Fruit fly (Drosophila melanogaster) whole organism, embryonic: ENCODE data around the gene CG34429.

Experiments
- Ada2b ChIP-seq: fragments of 200-800 bp; sonication (Bioruptor generic); IDR thresholded peaks from 2 replicates; pipeline ENCODE4 v1.3.6; 2022; ENCODE audit warnings: missing biosample characterization, missing genetic modification characterization
- BEAF-32 ChIP-seq: fragments of 200-800 bp; sonication (Bioruptor generic); optimal IDR thresholded peaks from 3 replicates; lab custom pipeline; 2017; ENCODE audit warnings: missing biosample characterization, missing genetic modification characterization, mild to moderate bottlenecking, moderate library complexity, missing genetic modification reagents
- Bteb2 ChIP-seq: fragments of 200-800 bp; sonication (Bioruptor generic); optimal IDR thresholded peaks from 2 replicates; lab custom pipeline; 2016; ENCODE audit warnings: missing biosample characterization, missing genetic modification characterization
- CG10321 ChIP-seq: fragments of 200-800 bp; sonication (Bioruptor generic); IDR thresholded peaks from 2 replicates; pipeline ENCODE4 v1.3.6; 2022; ENCODE audit warnings: missing biosample characterization, missing genetic modification characterization
- CG11696 ChIP-seq: fragments of 200-800 bp; sonication (Bioruptor generic); IDR thresholded peaks from 2 replicates; pipeline ENCODE4 v1.3.6; 2022; ENCODE audit warnings: missing biosample characterization, missing genetic modification characterization
- CG12155 ChIP-seq: fragments of 200-800 bp; sonication (Bioruptor generic); optimal IDR thresholded peaks from 3 replicates; lab custom pipeline; 2016; ENCODE audit warnings: missing biosample characterization, missing genetic modification characterization
- CG12299 ChIP-seq: fragments of 200-800 bp; sonication (Bioruptor generic); optimal IDR thresholded peaks from 2 replicates; lab custom pipeline; 2018; ENCODE audit warnings: missing biosample characterization, mild to moderate bottlenecking, missing genetic modification characterization
- CG12659 ChIP-seq: fragments of 200-800 bp; sonication (Bioruptor generic); optimal IDR thresholded peaks from 3 replicates; lab custom pipeline; 2017; ENCODE audit warnings: mild to moderate bottlenecking, missing biosample characterization, missing genetic modification reagents, missing genetic modification characterization
- CG15073 ChIP-seq: fragments of 200-800 bp; sonication (Bioruptor generic); optimal IDR thresholded peaks from 2 replicates; lab custom pipeline; 2016; ENCODE audit warnings: missing biosample characterization, missing genetic modification characterization
- CG15269 ChIP-seq: fragments of 200-800 bp; sonication (Bioruptor generic); optimal IDR thresholded peaks from 2 replicates; lab custom pipeline; 2018; ENCODE audit warnings: missing biosample characterization, mild to moderate bottlenecking, missing genetic modification characterization, moderate library complexity
- CG1529 ChIP-seq: fragments of 200-800 bp; sonication (Bioruptor generic); optimal IDR thresholded peaks from 3 replicates; lab custom pipeline; 2018; ENCODE audit warnings: missing biosample characterization, missing genetic modification characterization
- CG17612 ChIP-seq: fragments of 200-800 bp; sonication (Bioruptor generic); IDR thresholded peaks from 2 replicates; pipeline ENCODE4 v1.3.6; 2022; ENCODE audit warnings: missing biosample characterization, missing genetic modification characterization
- CG2120 ChIP-seq: fragments of 200-800 bp; sonication (Bioruptor generic); optimal IDR thresholded peaks from 3 replicates; lab custom pipeline; 2016; ENCODE audit warnings: missing biosample characterization, missing genetic modification characterization
- CG32532 ChIP-seq: fragments of 200-800 bp; sonication (Bioruptor generic); IDR thresholded peaks from 2 replicates; pipeline ENCODE4 v1.3.6; 2022; ENCODE audit warnings: missing biosample characterization, missing genetic modification characterization
- CG32767 ChIP-seq: fragments of 200-800 bp; sonication (Bioruptor generic); IDR thresholded peaks from 2 replicates; pipeline ENCODE4 v1.3.6; 2022; ENCODE audit warnings: missing biosample characterization, missing genetic modification characterization
- CG3281 ChIP-seq: fragments of 200-800 bp; sonication (Bioruptor generic); optimal IDR thresholded peaks from 3 replicates; lab custom pipeline; 2017; ENCODE audit warnings: missing biosample characterization, mild to moderate bottlenecking, missing genetic modification characterization
- CG4854 ChIP-seq: fragments of 200-800 bp; sonication (Bioruptor generic); optimal IDR thresholded peaks from 2 replicates; lab custom pipeline; 2016; ENCODE audit warnings: missing biosample characterization, missing genetic modification characterization, inconsistent platforms
- CG6683 ChIP-seq: fragments of 200-800 bp; sonication (Bioruptor generic); optimal IDR thresholded peaks from 2 replicates; lab custom pipeline; 2017; ENCODE audit warnings: missing biosample characterization, mild to moderate bottlenecking, missing genetic modification characterization, missing genetic modification reagents
- CG7963 ChIP-seq: fragments of 200-800 bp; sonication (Bioruptor generic); IDR thresholded peaks from 3 replicates; pipeline ENCODE4 v1.3.6; 2022; ENCODE audit warnings: missing biosample characterization, missing genetic modification characterization; ENCODE audit not compliant: partially characterized antibody
- CG8478 ChIP-seq: fragments of >200 bp; optimal IDR thresholded peaks from 2 replicates; lab custom pipeline; 2018
- CG8944 ChIP-seq: fragments of 200-800 bp; sonication (Bioruptor generic); optimal IDR thresholded peaks from 3 replicates; lab custom pipeline; 2016; ENCODE audit warnings: missing biosample characterization, missing genetic modification characterization
- CG9215 ChIP-seq: fragments of 200-800 bp; sonication (Bioruptor generic); IDR thresholded peaks from 2 replicates; pipeline ENCODE4 v1.3.6; 2022; ENCODE audit warnings: missing biosample characterization, missing genetic modification characterization
- CG9876 ChIP-seq: fragments of 200-800 bp; sonication (Bioruptor generic); optimal IDR thresholded peaks from 2 replicates; lab custom pipeline; 2016; ENCODE audit warnings: missing biosample characterization, missing genetic modification characterization
- D19A ChIP-seq: fragments of 200-800 bp; optimal IDR thresholded peaks from 3 replicates; lab custom pipeline; 2019; ENCODE audit warnings: missing biosample characterization, mild to moderate bottlenecking, missing genetic modification characterization, moderate library complexity
- E2f2 ChIP-seq: fragments of 200-800 bp; sonication (Bioruptor generic); IDR thresholded peaks from 2 replicates; pipeline ENCODE4 v1.3.6; 2022; ENCODE audit warnings: missing biosample characterization, missing genetic modification characterization
- Fer1 ChIP-seq: fragments of 200-800 bp; sonication (Bioruptor generic); optimal IDR thresholded peaks from 2 replicates; lab custom pipeline; 2017; ENCODE audit warnings: missing biosample characterization, mild to moderate bottlenecking, missing genetic modification characterization
- H15 ChIP-seq: fragments of 200-800 bp; sonication (Bioruptor generic); IDR thresholded peaks from 3 replicates; pipeline ENCODE4 v1.3.6; 2022; ENCODE audit warnings: missing biosample characterization, missing genetic modification characterization
- HLH3B ChIP-seq: fragments of 200-800 bp; sonication (Bioruptor generic); IDR thresholded peaks from 2 replicates; pipeline ENCODE4 v1.3.6; 2022; ENCODE audit warnings: missing biosample characterization, missing genetic modification characterization
- Hsf ChIP-seq: fragments of 200-800 bp; sonication (Bioruptor generic); optimal IDR thresholded peaks from 3 replicates; lab custom pipeline; 2016; ENCODE audit warnings: missing biosample characterization, missing genetic modification characterization
- NK7.1 ChIP-seq: fragments of 200-800 bp; sonication (Bioruptor generic); optimal IDR thresholded peaks from 3 replicates; lab custom pipeline; 2016; ENCODE audit warnings: missing biosample characterization, missing genetic modification characterization
- Poxn ChIP-seq: fragments of 200-800 bp; sonication (Bioruptor generic); IDR thresholded peaks from 2 replicates; pipeline ENCODE4 v1.3.6; 2022; ENCODE audit warnings: missing biosample characterization, missing genetic modification characterization
- Ravus ChIP-seq: fragments of 200-800 bp; sonication (Bioruptor generic); IDR thresholded peaks from 2 replicates; pipeline ENCODE4 v1.3.6; 2022; ENCODE audit warnings: missing biosample characterization, missing genetic modification characterization
- Sox100B ChIP-seq: fragments of 200-800 bp; sonication (Bioruptor generic); optimal IDR thresholded peaks from 3 replicates; lab custom pipeline; 2018; ENCODE audit warnings: missing biosample characterization, mild to moderate bottlenecking, missing genetic modification characterization
- bbx ChIP-seq: fragments of 200-800 bp; sonication (Bioruptor generic); IDR thresholded peaks from 2 replicates; pipeline ENCODE4 v1.3.6; 2022; ENCODE audit warnings: missing biosample characterization, missing genetic modification characterization; ENCODE audit not compliant: partially characterized antibody
- btn ChIP-seq: fragments of 200-800 bp; sonication (Bioruptor generic); optimal IDR thresholded peaks from 2 replicates; lab custom pipeline; 2016; ENCODE audit warnings: missing biosample characterization, missing genetic modification characterization
- croc ChIP-seq: fragments of 200-800 bp; sonication (Bioruptor generic); conservative IDR thresholded peaks from 3 replicates; pipeline ENCODE4 v1.3.6; 2022; ENCODE audit warnings: missing biosample characterization, missing genetic modification characterization
- ems ChIP-seq: fragments of 200-800 bp; sonication (Bioruptor generic); optimal IDR thresholded peaks from 3 replicates; lab custom pipeline; 2016; ENCODE audit warnings: missing biosample characterization, missing genetic modification characterization
- en ChIP-seq: fragments of 200-800 bp; sonication (Bioruptor generic); optimal IDR thresholded peaks from 2 replicates; lab custom pipeline; 2016; ENCODE audit warnings: missing biosample characterization, missing genetic modification characterization
- gro ChIP-seq: fragments of 200-800 bp; sonication (Bioruptor generic); optimal IDR thresholded peaks from 2 replicates; lab custom pipeline; 2016; ENCODE audit warnings: missing biosample characterization, missing genetic modification characterization
- h ChIP-seq: fragments of >200 bp; optimal IDR thresholded peaks from 2 replicates; lab custom pipeline; 2017
- hkb ChIP-seq, 2 experiments: fragments of 200-800 bp in 1 of 2; fragments of >200 bp in 1 of 2; sonication (Bioruptor generic) in 1 of 2; IDR thresholded peaks in 1 of 2; optimal IDR thresholded peaks in 1 of 2; 2 replicates each; pipeline versions ENCODE4 v1.3.6 to Lab custom; 2017 to 2022; ENCODE audit warnings: missing biosample characterization in 1 of 2, missing genetic modification characterization in 1 of 2
- lmd ChIP-seq: fragments of 200-800 bp; sonication (Bioruptor generic); IDR thresholded peaks from 2 replicates; pipeline ENCODE4 v1.3.6; 2022; ENCODE audit warnings: missing biosample characterization, missing genetic modification characterization
- nau ChIP-seq: fragments of 200-800 bp; sonication (Bioruptor generic); optimal IDR thresholded peaks from 3 replicates; lab custom pipeline; 2017; ENCODE audit warnings: missing biosample characterization, mild to moderate bottlenecking, missing genetic modification characterization, missing genetic modification reagents
- org-1 ChIP-seq: fragments of 200-800 bp; sonication (Bioruptor generic); optimal IDR thresholded peaks from 2 replicates; lab custom pipeline; 2017; ENCODE audit warnings: missing biosample characterization, missing genetic modification characterization
- pb ChIP-seq: fragments of 200-800 bp; sonication (Bioruptor generic); optimal IDR thresholded peaks from 3 replicates; lab custom pipeline; 2016; ENCODE audit warnings: missing biosample characterization, missing genetic modification characterization
- pzg ChIP-seq: fragments of 200-800 bp; sonication (Bioruptor generic); optimal IDR thresholded peaks from 3 replicates; lab custom pipeline; 2018; ENCODE audit warnings: missing biosample characterization, mild to moderate bottlenecking, missing genetic modification characterization, moderate library complexity
- run ChIP-seq: fragments of 200-800 bp; sonication (Bioruptor generic); optimal IDR thresholded peaks from 3 replicates; lab custom pipeline; 2018; ENCODE audit warnings: missing biosample characterization, mild to moderate bottlenecking, missing genetic modification characterization
- salm ChIP-seq: fragments of 200-800 bp; sonication (Bioruptor generic); optimal IDR thresholded peaks from 2 replicates; lab custom pipeline; 2018; ENCODE audit warnings: missing biosample characterization, mild to moderate bottlenecking, missing genetic modification characterization
- schlank ChIP-seq: fragments of 200-800 bp; sonication (Bioruptor generic); optimal IDR thresholded peaks from 2 replicates; lab custom pipeline; 2018; ENCODE audit warnings: missing biosample characterization, mild to moderate bottlenecking, missing genetic modification characterization
- zf30C ChIP-seq: fragments of 200-800 bp; sonication (Bioruptor generic); optimal IDR thresholded peaks from 3 replicates; lab custom pipeline; 2018; ENCODE audit warnings: missing biosample characterization, mild to moderate bottlenecking, missing genetic modification characterization

The CG34429 gene

DNA sequence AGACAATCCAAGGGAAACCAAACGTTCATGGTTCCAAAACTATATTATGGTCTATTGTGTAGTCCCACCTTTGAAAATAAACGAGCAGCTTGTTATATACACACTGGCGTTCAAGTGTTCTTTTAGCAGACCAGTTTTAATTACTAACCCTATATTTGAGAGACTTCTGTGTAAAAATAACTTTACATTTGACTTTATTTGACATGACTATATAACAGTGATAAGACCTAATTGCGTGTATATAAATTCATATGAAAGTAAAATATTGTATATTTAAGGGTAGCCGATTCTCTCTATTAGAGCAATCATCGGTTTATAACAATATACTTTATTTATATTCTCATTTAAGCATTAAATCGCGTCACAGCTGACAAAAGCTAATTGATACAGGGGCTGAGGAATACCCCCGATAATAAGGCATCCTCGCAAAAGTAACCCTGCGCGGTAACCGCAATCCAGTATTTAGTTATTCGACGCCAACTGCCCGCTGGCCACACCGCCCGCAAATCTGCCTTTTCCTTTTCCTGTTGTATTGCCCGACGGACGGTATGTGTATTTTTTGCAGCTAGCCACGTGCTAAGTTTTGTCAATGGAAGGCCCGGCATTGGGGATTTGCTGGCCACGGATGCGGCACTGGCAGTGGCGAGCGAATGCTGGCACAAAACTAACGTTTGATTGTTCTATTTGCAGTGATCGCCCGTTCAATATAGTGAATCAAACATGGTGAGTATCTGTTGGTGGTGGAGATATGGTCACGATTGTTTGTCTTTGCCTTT lies 21.4 kb upstream of the CG34429 start, which contains the start of gene RpS4 (continued):
- TF ChIP-seq org-1 (GFP tag; lab: Kevin White, UChicago) (peak; percentile 90), CG1529 (GFP tag; lab: Kevin White, UChicago) (peak; percentile 89), salm (tag; lab: Kevin White, UChicago) (peak; percentile 88), H15 (peak; percentile 81), nau (GFP tag; lab: Kevin White, UChicago) (peak; percentile 95), NK7.1 (GFP tag; lab: Kevin White, UChicago) (peak; percentile 87), CG8478 (lab: Kevin White, UChicago) (no peak), Fer1 (GFP tag; lab: Kevin White, UChicago) (peak; percentile 96), D19A (tag; lab: Kevin White, UChicago) (peak; percentile 43), CG17612 (GFP tag; lab: Robert Waterston, UW) (peak; percentile 77), bbx (GFP tag; lab: Robert Waterston, UW) (peak; percentile 48; the same call in 1 of the 2 replicates), Hsf (GFP tag; lab: Kevin White, UChicago) (peak; percentile 86), CG2120 (GFP tag; lab: Kevin White, UChicago) (peak; percentile 71), Poxn (GFP tag; lab: Robert Waterston, UW) (no peak; the same call in 1 of the 2 replicates), en (GFP tag; lab: Kevin White, UChicago) (peak; percentile 82), zf30C (GFP tag; lab: Kevin White, UChicago) (peak; percentile 76), CG3281 (GFP tag; lab: Kevin White, UChicago) (peak; percentile 95), CG12155 (GFP tag; lab: Kevin White, UChicago) (peak; percentile 62), CG4854 (GFP tag; lab: Kevin White, UChicago) (peak; percentile 81), CG8944 (GFP tag; lab: Kevin White, UChicago) (peak; percentile 74), BEAF-32 (GFP tag; lab: Kevin White, UChicago) (peak; percentile 53), CG12659 (GFP tag; lab: Kevin White, UChicago) (peak; percentile 95), CG9876 (GFP tag; lab: Kevin White, UChicago) (peak; percentile 88), run (peak; percentile 89), CG12299 (tag; lab: Kevin White, UChicago) (peak; percentile 85), CG6683 (GFP tag; lab: Kevin White, UChicago) (peak; percentile 83), CG32532 (peak; percentile 92), CG15073 (GFP tag; lab: Kevin White, UChicago) (no peak), CG15269 (tag; lab: Kevin White, UChicago) (peak; percentile 85), HLH3B (peak; percentile 79), schlank (tag; lab: Kevin White, UChicago) (peak; percentile 95), btn (GFP tag; lab: Kevin White, UChicago) (peak; percentile 84), ems (GFP tag; lab: Kevin White, UChicago) (peak; percentile 79), Ada2b (peak; percentile 53), lmd (peak; percentile 82), CG7963 (no peak), CG10321 (GFP tag; lab: Robert Waterston, UW) (peak; percentile 69; the same call in 1 of the 2 replicates), CG11696 (peak; percentile 65), pzg (GFP tag; lab: Kevin White, UChicago) (peak; percentile 95), E2f2 (peak; percentile 37), hkb (optimal IDR thresholded peaks at IDR 0.05; lab: Kevin White, UChicago) (no peak), hkb (GFP tag; IDR thresholded peaks at IDR 0.05; lab: Robert Waterston, UW) (peak; percentile 86), CG9215 (GFP tag; lab: Robert Waterston, UW) (peak; percentile 78), pb (GFP tag; lab: Kevin White, UChicago) (peak; percentile 92), Sox100B (GFP tag; lab: Kevin White, UChicago) (peak; percentile 80), croc (peak; percentile 56), Ravus (GFP tag; lab: Robert Waterston, UW) (peak; percentile 1; the same call in 1 of the 2 replicates), gro (GFP tag; lab: Kevin White, UChicago) (peak; percentile 93), Bteb2 (GFP tag; lab: Kevin White, UChicago) (peak; percentile 72), CG32767 (GFP tag; lab: Robert Waterston, UW) (peak; percentile 73; the same call in 1 of the 2 replicates), h (no peak)
